Fruit fly (Drosophila melanogaster): ENCODE data around the gene mamo.
A peak's percentile ranks its signal among the peaks of the same experiment; 100 is the strongest.

Gene mamo

DNA sequence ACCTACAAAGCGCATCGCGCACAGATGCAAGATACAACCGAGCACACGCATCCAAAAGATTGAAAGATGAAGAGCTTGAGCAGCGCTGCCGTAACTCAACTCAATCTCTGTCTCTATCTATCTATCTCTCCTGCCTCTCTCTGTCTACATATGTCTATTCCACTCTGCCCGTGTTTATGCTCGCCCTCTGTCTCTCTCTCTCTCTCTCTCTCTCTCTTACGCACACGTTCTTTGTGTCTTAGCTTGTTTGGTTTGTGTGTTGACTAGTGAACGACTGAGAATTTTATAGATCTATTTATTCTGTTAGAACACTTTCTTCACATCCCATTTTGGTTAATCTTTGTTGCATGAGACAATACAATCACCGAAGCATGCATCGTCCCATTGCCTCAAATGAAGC, 184.8 kb downstream of the mamo start (continued):
- no peak for TF ChIP-seq C15 (GFP tag; IDR thresholded peaks at IDR 0.05)
- peak in 1 of 2 experiments; percentile 47 for TF ChIP-seq tll (GFP tag; optimal IDR thresholded peaks at IDR 0.05)
- no peak for TF ChIP-seq CG13123 (GFP tag; optimal IDR thresholded peaks at IDR 0.05)
- no peak for TF ChIP-seq ab (GFP tag; optimal IDR thresholded peaks at IDR 0.05)
- TF ChIP-seq Side (GFP tag; optimal IDR thresholded peaks at IDR 0.05): no peak
- no peak for TF ChIP-seq B-H1 (GFP tag; IDR thresholded peaks at IDR 0.05)
- no peak for TF ChIP-seq da (GFP tag; optimal IDR thresholded peaks at IDR 0.05)
- TF ChIP-seq CG8290 (GFP tag; optimal IDR thresholded peaks at IDR 0.05): peak; percentile 92
- TF ChIP-seq CG8290 (tag; optimal IDR thresholded peaks at IDR 0.05): peak; percentile 77 to 98
- no peak for TF ChIP-seq CG4282 (GFP tag; optimal IDR thresholded peaks at IDR 0.05)
- no peak for TF ChIP-seq slp2 (GFP tag; optimal IDR thresholded peaks at IDR 0.05)
- no peak for TF ChIP-seq CG42726 (GFP tag; IDR thresholded peaks at IDR 0.05; ENCODE audit: partially characterized antibody)
- no peak for TF ChIP-seq schlank (tag; optimal IDR thresholded peaks at IDR 0.05)
- TF ChIP-seq crp (GFP tag; optimal IDR thresholded peaks at IDR 0.05): no peak
- no peak for TF ChIP-seq PHDP (tag; optimal IDR thresholded peaks at IDR 0.05)
- no peak for TF ChIP-seq salm (tag; optimal IDR thresholded peaks at IDR 0.05)
- TF ChIP-seq H15 (GFP tag; IDR thresholded peaks at IDR 0.05): no peak
- no peak for TF ChIP-seq Gsc (GFP tag; IDR thresholded peaks at IDR 0.05)
- no peak for TF ChIP-seq CG2889 (GFP tag; IDR thresholded peaks at IDR 0.05)
- no peak for TF ChIP-seq wek (GFP tag; optimal IDR thresholded peaks at IDR 0.05)
- no peak for TF ChIP-seq crc (GFP tag; optimal IDR thresholded peaks at IDR 0.05)
- no peak for TF ChIP-seq stc (GFP tag; IDR thresholded peaks at IDR 0.05)
- no peak for TF ChIP-seq peb (GFP tag; IDR thresholded peaks at IDR 0.05)
- TF ChIP-seq CG30403 (GFP tag; optimal IDR thresholded peaks at IDR 0.05): no peak
- TF ChIP-seq CG17612 (GFP tag; IDR thresholded peaks at IDR 0.05): no peak
- no peak for TF ChIP-seq Usf (GFP tag; optimal IDR thresholded peaks at IDR 0.05)
- TF ChIP-seq nerfin-1 (tag; optimal IDR thresholded peaks at IDR 0.05): peak; percentile 18
- TF ChIP-seq fd64A (GFP tag; optimal IDR thresholded peaks at IDR 0.05): peak; percentile 32
- TF ChIP-seq gsb-n (tag; optimal IDR thresholded peaks at IDR 0.05): no peak
- TF ChIP-seq ham (GFP tag; IDR thresholded peaks at IDR 0.05): no peak
- TF ChIP-seq exex (tag; optimal IDR thresholded peaks at IDR 0.05): no peak
- TF ChIP-seq CG7556 (GFP tag; optimal IDR thresholded peaks at IDR 0.05): no peak
- no peak for TF ChIP-seq NfI (GFP tag; optimal IDR thresholded peaks at IDR 0.05)
- no peak for TF ChIP-seq CG10366 (GFP tag; IDR thresholded peaks at IDR 0.05)
- no peak for TF ChIP-seq crol (GFP tag; IDR thresholded peaks at IDR 0.05)
- no peak for TF ChIP-seq CG12104 (GFP tag; optimal IDR thresholded peaks at IDR 0.05)
- TF ChIP-seq CG12942 (GFP tag; optimal IDR thresholded peaks at IDR 0.05): no peak
- no peak for TF ChIP-seq Oaz (GFP tag; IDR thresholded peaks at IDR 0.05)
- TF ChIP-seq nmo (GFP tag; optimal IDR thresholded peaks at IDR 0.05): peak; percentile 23
- TF ChIP-seq HLHmδ (GFP tag; optimal IDR thresholded peaks at IDR 0.05): peak; percentile 25
- TF ChIP-seq HmgD (GFP tag; optimal IDR thresholded peaks at IDR 0.05): peak; percentile 4
- TF ChIP-seq ewg (GFP tag; optimal IDR thresholded peaks at IDR 0.05): no peak
- no peak for TF ChIP-seq kah (GFP tag; optimal IDR thresholded peaks at IDR 0.05)
- no peak for TF ChIP-seq mam (GFP tag; optimal IDR thresholded peaks at IDR 0.05)
- no peak for TF ChIP-seq MESR4 (GFP tag; optimal IDR thresholded peaks at IDR 0.05)
- no peak for TF ChIP-seq CG10431 (GFP tag; optimal IDR thresholded peaks at IDR 0.05)
- peak; percentile 2 for TF ChIP-seq dm (GFP tag; optimal IDR thresholded peaks at IDR 0.05)
- TF ChIP-seq CG17802 (tag; optimal IDR thresholded peaks at IDR 0.05): no peak
- TF ChIP-seq cwo (GFP tag; optimal IDR thresholded peaks at IDR 0.05): no peak
- no peak for TF ChIP-seq cas (GFP tag; IDR thresholded peaks at IDR 0.05)
- no peak for TF ChIP-seq CG34422 (GFP tag; IDR thresholded peaks at IDR 0.05)
- no peak for TF ChIP-seq Dip2 (GFP tag; IDR thresholded peaks at IDR 0.05)
- 0 out of 2 replicates have a peak, but pooled peaks have one; percentile 14 for TF ChIP-seq onecut (GFP tag; IDR thresholded peaks at IDR 0.05)

Measured in whole organism, embryonic.